Fruit fly (Drosophila melanogaster): ENCODE measurements around the gene CG5808.

Gene CG5808

DNA sequence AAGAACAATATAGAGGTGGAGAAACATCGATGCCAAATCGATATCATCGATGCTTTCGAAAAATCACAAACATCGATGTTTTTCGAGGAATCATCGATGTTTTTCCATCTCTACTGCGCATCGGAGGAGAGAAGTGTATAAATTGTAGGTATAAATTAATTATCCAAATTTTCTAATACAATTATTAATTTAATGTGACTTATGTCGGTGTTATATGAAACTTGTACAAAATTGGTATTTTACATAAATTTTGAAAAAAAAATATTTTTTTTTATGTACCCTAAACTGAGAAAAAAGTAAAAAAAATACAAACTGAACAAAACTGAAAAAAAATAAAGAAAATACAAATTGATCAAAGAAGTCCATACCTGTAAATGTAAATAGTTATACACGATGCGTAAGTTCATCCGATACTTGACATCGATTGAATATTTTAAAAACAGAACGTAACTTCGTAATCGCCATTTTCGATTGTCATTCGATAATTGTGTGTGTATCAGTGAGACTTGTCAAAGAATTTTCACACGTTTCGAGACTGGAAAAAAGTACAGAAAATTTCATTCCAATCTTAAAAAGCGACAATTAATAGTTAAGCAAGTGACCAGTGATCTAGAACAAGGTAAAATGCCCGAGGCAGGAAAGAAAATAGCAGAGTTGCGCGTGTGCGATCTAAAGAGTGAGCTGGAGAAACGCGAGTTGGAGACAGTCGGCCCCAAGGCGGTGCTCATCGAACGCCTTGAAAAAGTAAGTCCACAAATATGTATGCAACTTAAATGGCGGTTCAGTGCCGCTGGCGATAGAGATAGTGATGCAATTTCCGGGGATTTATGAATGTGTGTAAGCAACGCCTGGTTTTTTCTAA is at the start of gene CG5808, which contains the start of gene Saf-B:
Gene CG5808, minus strand, starts transcription at position 15 of the 862 bp plus-strand sequence.
Gene Saf-B, plus strand, starts transcription at position 472 of the 862 bp plus-strand sequence.
- TF ChIP-seq CG12768 (GFP tag; optimal IDR thresholded peaks at IDR 0.05) = peak; percentile 38
- TF ChIP-seq Crg-1 (GFP tag; optimal IDR thresholded peaks at IDR 0.05) = no peak
- TF ChIP-seq CG1620 (GFP tag; optimal IDR thresholded peaks at IDR 0.05) = peak; percentile 53
- peak; percentile 45 for TF ChIP-seq CG11617 (GFP tag; optimal IDR thresholded peaks at IDR 0.05)
- no peak for TF ChIP-seq kay (GFP tag; ENCODE audit: borderline replicate concordance)
- peak; percentile 5 for TF ChIP-seq tj (GFP tag; optimal IDR thresholded peaks at IDR 0.05)
- TF ChIP-seq toe (GFP tag; optimal IDR thresholded peaks at IDR 0.05) = no peak
- peak; percentile 44 for TF ChIP-seq CG14711 (tag; optimal IDR thresholded peaks at IDR 0.05)

- TF ChIP-seq kay (GFP tag; ENCODE audit: borderline replicate concordance) (no peak), CG33017 (tag; optimal IDR thresholded peaks at IDR 0.05) (peak; percentile 70), bab1 (GFP tag; optimal IDR thresholded peaks at IDR 0.05) (no peak), Mnt (GFP tag; optimal IDR thresholded peaks at IDR 0.05) (peak; percentile 50), CG11617 (GFP tag; optimal IDR thresholded peaks at IDR 0.05) (peak; percentile 6), CG12768 (GFP tag; optimal IDR thresholded peaks at IDR 0.05) (peak; percentile 16), Hr96 (GFP tag; optimal IDR thresholded peaks at IDR 0.05) (no peak), toe (GFP tag; optimal IDR thresholded peaks at IDR 0.05) (no peak), tj (GFP tag; optimal IDR thresholded peaks at IDR 0.05) (peak; percentile 27), CG7101 (tag; optimal IDR thresholded peaks at IDR 0.05) (peak; percentile 65), CG14711 (tag; optimal IDR thresholded peaks at IDR 0.05) (peak; percentile 32), CG7045 (GFP tag; optimal IDR thresholded peaks at IDR 0.05) (no peak), pad (GFP tag; optimal IDR thresholded peaks at IDR 0.05) (no peak), cic (GFP tag; optimal IDR thresholded peaks at IDR 0.05) (peak; percentile 68)
These were observed 48.1 kb upstream of the CG5808 start, which contains the start of the genes Srg1 and Elal for dm6 chr3R:24864719-24865400. Srg1 (minus strand) TSS chr3R:24864732. Elal (plus strand) TSS chr3R:24865350.

DNA sequence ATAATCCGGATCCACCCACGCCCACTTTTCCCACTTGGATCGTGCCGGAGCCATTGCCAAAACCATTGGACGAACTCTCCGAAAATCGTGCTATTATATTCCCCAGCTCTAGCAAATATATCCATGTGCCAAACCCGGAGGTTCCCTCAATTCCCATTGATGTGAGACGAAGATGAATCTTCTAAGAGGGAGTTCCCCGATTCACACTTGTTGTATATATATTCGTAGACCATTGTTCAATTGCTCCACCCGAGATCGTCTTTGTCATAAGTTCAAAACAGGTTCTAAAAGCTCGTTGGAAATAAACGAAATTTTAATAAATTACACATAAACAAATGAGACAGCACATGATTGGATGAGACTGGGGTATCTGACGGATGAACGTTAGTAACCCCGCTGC is 47.1 kb upstream of the CG5808 start:
- TF ChIP-seq CG7045 (GFP tag; optimal IDR thresholded peaks at IDR 0.05) (no peak), Mnt (GFP tag; optimal IDR thresholded peaks at IDR 0.05) (no peak), Crg-1 (GFP tag; optimal IDR thresholded peaks at IDR 0.05) (no peak), kay (GFP tag; ENCODE audit: borderline replicate concordance) (no peak), cic (GFP tag; optimal IDR thresholded peaks at IDR 0.05) (no peak), bab1 (GFP tag; optimal IDR thresholded peaks at IDR 0.05) (no peak), CG14711 (tag; optimal IDR thresholded peaks at IDR 0.05) (no peak), CG33017 (tag; optimal IDR thresholded peaks at IDR 0.05) (no peak), pad (GFP tag; optimal IDR thresholded peaks at IDR 0.05) (no peak)

- TF ChIP-seq CG12768 (GFP tag; optimal IDR thresholded peaks at IDR 0.05) (no peak), bab1 (GFP tag; optimal IDR thresholded peaks at IDR 0.05) (no peak), kay (GFP tag; ENCODE audit: borderline replicate concordance) (no peak), ovo (GFP tag; optimal IDR thresholded peaks at IDR 0.05) (no peak), CG5204 (GFP tag; optimal IDR thresholded peaks at IDR 0.05) (no peak), toe (GFP tag; optimal IDR thresholded peaks at IDR 0.05) (no peak), CG14711 (tag; optimal IDR thresholded peaks at IDR 0.05) (no peak), CG7045 (GFP tag; optimal IDR thresholded peaks at IDR 0.05) (no peak), Clk (GFP tag; optimal IDR thresholded peaks at IDR 0.05) (no peak)
These were observed 45.8 kb upstream of the CG5808 start, which contains the start of gene CG7016 for dm6 chr3R:24862574-24863089. CG7016 (plus strand) TSS chr3R:24862931.

dm6 chr3R:24862065-24862464 is 45.3 kb upstream of the CG5808 start, which contains the start of gene CG13640:
CG13640 (minus strand) TSS chr3R:24862165.
- TF ChIP-seq kay (GFP tag; ENCODE audit: borderline replicate concordance) (no peak), ovo (GFP tag; optimal IDR thresholded peaks at IDR 0.05) (no peak), CG33017 (tag; optimal IDR thresholded peaks at IDR 0.05) (no peak), pad (GFP tag; optimal IDR thresholded peaks at IDR 0.05) (no peak), Hr96 (GFP tag; optimal IDR thresholded peaks at IDR 0.05) (no peak), Crg-1 (GFP tag; optimal IDR thresholded peaks at IDR 0.05) (no peak), CG5204 (GFP tag; optimal IDR thresholded peaks at IDR 0.05) (no peak), CG7045 (GFP tag; optimal IDR thresholded peaks at IDR 0.05) (no peak), bab1 (GFP tag; optimal IDR thresholded peaks at IDR 0.05) (no peak), CG11617 (GFP tag; optimal IDR thresholded peaks at IDR 0.05) (no peak), CG1620 (GFP tag; optimal IDR thresholded peaks at IDR 0.05) (no peak), Mnt (GFP tag; optimal IDR thresholded peaks at IDR 0.05) (no peak), CG12768 (GFP tag; optimal IDR thresholded peaks at IDR 0.05) (no peak), Clk (GFP tag; optimal IDR thresholded peaks at IDR 0.05) (no peak), CG7101 (tag; optimal IDR thresholded peaks at IDR 0.05) (no peak), cic (GFP tag; optimal IDR thresholded peaks at IDR 0.05) (no peak), cnc (optimal IDR thresholded peaks at IDR 0.05) (no peak), toe (GFP tag; optimal IDR thresholded peaks at IDR 0.05) (no peak), CG14711 (tag; optimal IDR thresholded peaks at IDR 0.05) (no peak), tj (GFP tag; optimal IDR thresholded peaks at IDR 0.05) (no peak)
